Worm (Caenorhabditis elegans) whole organism, late embryonic: Measurements from ENCODE around the gene rrp-8.

ENCODE experiments used
- C38D4.7 ChIP-seq: fragments of 200-800 bp; sonication (Bioruptor generic); optimal IDR thresholded peaks from 2 replicates; lab custom pipeline; 2018; ENCODE audit warnings: mild to moderate bottlenecking, missing genetic modification characterization, moderate library complexity, missing compliant biosample characterization
- F13H6.1 ChIP-seq: sonication (generic microtip); optimal IDR thresholded peaks from 2 replicates; lab custom pipeline; 2016; ENCODE audit warnings: missing genetic modification characterization, missing compliant biosample characterization
- K09A11.1 ChIP-seq: sonication (generic microtip); optimal IDR thresholded peaks from 2 replicates; lab custom pipeline; 2017; ENCODE audit warnings: antibody characterized with exemption, mild to moderate bottlenecking, missing genetic modification characterization, missing compliant biosample characterization; ENCODE audit not compliant: insufficient read depth
- Y22D7AL.16 ChIP-seq: sonication (generic microtip); optimal IDR thresholded peaks from 2 replicates; lab custom pipeline; 2016; ENCODE audit warnings: missing genetic modification characterization, missing compliant biosample characterization
- ahr-1 ChIP-seq: sonication (generic microtip); optimal IDR thresholded peaks from 2 replicates; lab custom pipeline; 2016; ENCODE audit warnings: missing genetic modification characterization, missing compliant biosample characterization
- ceh-14 ChIP-seq: sonication (generic microtip); optimal IDR thresholded peaks from 2 replicates; lab custom pipeline; 2016; ENCODE audit warnings: missing genotype, missing genetic modification characterization, missing compliant biosample characterization
- ceh-22 ChIP-seq: sonication (generic microtip); optimal IDR thresholded peaks from 2 replicates; lab custom pipeline; 2017; ENCODE audit warnings: missing biosample characterization, missing genetic modification characterization
- ceh-30 ChIP-seq: fragments of 150-350 bp; optimal IDR thresholded peaks from 2 replicates; lab custom pipeline; 2014; ENCODE audit warnings: missing biosample characterization, missing genetic modification characterization
- ceh-31 ChIP-seq: sonication (generic microtip); optimal IDR thresholded peaks from 2 replicates; lab custom pipeline; 2016; ENCODE audit warnings: missing genetic modification characterization, missing compliant biosample characterization
- ceh-34 ChIP-seq: sonication (generic microtip); optimal IDR thresholded peaks from 2 replicates; lab custom pipeline; 2016; ENCODE audit warnings: mild to moderate bottlenecking, missing genetic modification characterization, missing compliant biosample characterization
- ceh-45 ChIP-seq: fragments of 200-800 bp; sonication (Bioruptor generic); IDR thresholded peaks from 2 replicates; pipeline ENCODE4 v1.3.6; 2022; ENCODE audit warnings: missing genetic modification reagents, missing genetic modification characterization, missing compliant biosample characterization
- ceh-48 ChIP-seq: sonication (generic microtip); optimal IDR thresholded peaks from 2 replicates; lab custom pipeline; 2016; ENCODE audit warnings: missing genetic modification characterization, inconsistent platforms, missing compliant biosample characterization
- ceh-9 ChIP-seq: sonication (generic microtip); optimal IDR thresholded peaks from 2 replicates; lab custom pipeline; 2016; ENCODE audit warnings: mild to moderate bottlenecking, missing genetic modification characterization, inconsistent platforms, missing compliant biosample characterization
- che-1 ChIP-seq: sonication (generic microtip); optimal IDR thresholded peaks from 2 replicates; lab custom pipeline; 2016; ENCODE audit warnings: mild to moderate bottlenecking, missing genetic modification characterization, missing compliant biosample characterization
- eyg-1 ChIP-seq: sonication (generic microtip); optimal IDR thresholded peaks from 2 replicates; lab custom pipeline; 2016; ENCODE audit warnings: missing genotype, missing genetic modification characterization, missing compliant biosample characterization
- fax-1 ChIP-seq: sonication (generic microtip); optimal IDR thresholded peaks from 2 replicates; lab custom pipeline; 2016; ENCODE audit warnings: missing genotype, missing genetic modification characterization, missing compliant biosample characterization
- fkh-10 ChIP-seq: fragments of 150-350 bp; optimal IDR thresholded peaks from 2 replicates; lab custom pipeline; 2014; ENCODE audit warnings: missing biosample characterization, missing genetic modification reagents, missing genetic modification characterization
- gmeb-2 ChIP-seq: sonication (generic microtip); optimal IDR thresholded peaks from 2 replicates; lab custom pipeline; 2016; ENCODE audit warnings: missing genetic modification characterization, inconsistent platforms, missing compliant biosample characterization
- hlh-6 ChIP-seq: sonication (generic microtip); optimal IDR thresholded peaks from 2 replicates; lab custom pipeline; 2016; ENCODE audit warnings: missing genotype, missing genetic modification characterization, missing compliant biosample characterization
- hlh-8 ChIP-seq: sonication (generic microtip); optimal IDR thresholded peaks from 2 replicates; lab custom pipeline; 2016; ENCODE audit warnings: missing genotype, missing genetic modification characterization, missing compliant biosample characterization
- lin-11 ChIP-seq: fragments of 200-800 bp; sonication (Bioruptor generic); optimal IDR thresholded peaks from 2 replicates; lab custom pipeline; 2018; ENCODE audit warnings: mild to moderate bottlenecking, missing genetic modification characterization, missing compliant biosample characterization
- mec-3 ChIP-seq: sonication (generic microtip); optimal IDR thresholded peaks from 2 replicates; lab custom pipeline; 2016; ENCODE audit warnings: borderline replicate concordance, missing genetic modification characterization, missing compliant biosample characterization
- nfya-1 ChIP-seq: sonication (generic microtip); optimal IDR thresholded peaks from 2 replicates; lab custom pipeline; 2017; ENCODE audit warnings: missing genetic modification characterization, mild to moderate bottlenecking, missing compliant biosample characterization, antibody characterized with exemption, moderate library complexity
- nhr-11 ChIP-seq: fragments of 150-350 bp; optimal IDR thresholded peaks from 2 replicates; lab custom pipeline; 2014; ENCODE audit warnings: missing biosample characterization, missing genetic modification characterization
- pag-3 ChIP-seq: sonication (generic microtip); optimal IDR thresholded peaks from 2 replicates; lab custom pipeline; 2016; ENCODE audit warnings: missing compliant biosample characterization, missing genetic modification characterization, borderline replicate concordance
- pat-9 ChIP-seq: fragments of 200-800 bp; sonication (Bioruptor generic); optimal IDR thresholded peaks from 2 replicates; lab custom pipeline; 2018; ENCODE audit warnings: mild to moderate bottlenecking, missing genetic modification characterization, moderate library complexity, missing compliant biosample characterization
- pha-4 ChIP-seq: fragments of 150-350 bp; optimal IDR thresholded peaks from 2 replicates; lab custom pipeline; 2018; ENCODE audit warnings: missing biosample characterization, missing genetic modification reagents, missing genetic modification characterization
- ref-2 ChIP-seq: sonication (generic microtip); optimal IDR thresholded peaks from 2 replicates; lab custom pipeline; 2016; ENCODE audit warnings: missing genetic modification characterization, missing compliant biosample characterization
- sdc-2 ChIP-seq: sonication (generic microtip); optimal IDR thresholded peaks from 2 replicates; lab custom pipeline; 2016; ENCODE audit warnings: missing genotype, missing genetic modification characterization, missing compliant biosample characterization
- sox-2 ChIP-seq: fragments of 200-800 bp; sonication (Bioruptor generic); IDR thresholded peaks from 2 replicates; pipeline ENCODE4 v1.3.6; 2022; ENCODE audit warnings: missing genetic modification reagents, missing genetic modification characterization, missing compliant biosample characterization
- tbx-7 ChIP-seq: sonication (generic microtip); optimal IDR thresholded peaks from 2 replicates; lab custom pipeline; 2016; ENCODE audit warnings: missing genotype, missing genetic modification characterization, missing compliant biosample characterization
- ttx-3 ChIP-seq: sonication (generic microtip); optimal IDR thresholded peaks from 2 replicates; lab custom pipeline; 2016; ENCODE audit warnings: missing genetic modification reagents, missing genetic modification characterization, missing compliant biosample characterization
- unc-3 ChIP-seq, 2 experiments: fragments of 200-800 bp in 1 of 2; sonication (Bioruptor generic) in 1 of 2; sonication (generic microtip) in 1 of 2; conservative IDR thresholded peaks in 1 of 2; optimal IDR thresholded peaks in 1 of 2; 2 replicates each; pipeline versions ENCODE4 v1.3.6 to Lab custom; 2016 to 2022; ENCODE audit warnings: missing compliant biosample characterization in 2 of 2, missing genetic modification characterization in 2 of 2, missing genetic modification reagents in 1 of 2
- unc-55 ChIP-seq: sonication (generic microtip); optimal IDR thresholded peaks from 2 replicates; lab custom pipeline; 2017; ENCODE audit warnings: missing biosample characterization, missing genetic modification reagents, missing genetic modification characterization
- zip-5 ChIP-seq: sonication (generic microtip); optimal IDR thresholded peaks from 2 replicates; lab custom pipeline; 2016; ENCODE audit warnings: missing genetic modification characterization, missing compliant biosample characterization

Gene rrp-8

ce11 chrIV:375915-376314, 20.4 kb upstream of the rrp-8 start, which contains the start of gene fln-1:
fln-1 (minus strand) TSS chrIV:376015.
- TF ChIP-seq ceh-45 (GFP tag; lab: Robert Waterston, UW) (no peak), gmeb-2 (tag; lab: Kevin White, UChicago) (no peak), nfya-1 (tag; lab: Kevin White, UChicago) (no peak), ceh-14 (tag; lab: Kevin White, UChicago) (no peak), nhr-11 (tag; lab: Kevin White, UChicago) (no peak), fax-1 (no peak), pat-9 (tag; lab: Kevin White, UChicago) (no peak), K09A11.1 (tag; lab: Kevin White, UChicago) (no peak)

- TF ChIP-seq ceh-22 (no peak), Y22D7AL.16 (tag; lab: Kevin White, UChicago) (no peak), ahr-1 (tag; lab: Kevin White, UChicago) (no peak), hlh-8 (tag; lab: Kevin White, UChicago) (no peak), ceh-48 (tag; lab: Kevin White, UChicago) (no peak), pha-4 (tag; lab: Kevin White, UChicago) (no peak), C38D4.7 (no peak), ceh-30 (tag; lab: Kevin White, UChicago) (no peak), ceh-34 (tag; lab: Kevin White, UChicago) (no peak), ceh-45 (GFP tag; lab: Robert Waterston, UW) (no peak), pag-3 (tag; lab: Kevin White, UChicago) (no peak)
These were observed 18.6 kb upstream of the rrp-8 start for ce11 chrIV:377791-378190.

DNA sequence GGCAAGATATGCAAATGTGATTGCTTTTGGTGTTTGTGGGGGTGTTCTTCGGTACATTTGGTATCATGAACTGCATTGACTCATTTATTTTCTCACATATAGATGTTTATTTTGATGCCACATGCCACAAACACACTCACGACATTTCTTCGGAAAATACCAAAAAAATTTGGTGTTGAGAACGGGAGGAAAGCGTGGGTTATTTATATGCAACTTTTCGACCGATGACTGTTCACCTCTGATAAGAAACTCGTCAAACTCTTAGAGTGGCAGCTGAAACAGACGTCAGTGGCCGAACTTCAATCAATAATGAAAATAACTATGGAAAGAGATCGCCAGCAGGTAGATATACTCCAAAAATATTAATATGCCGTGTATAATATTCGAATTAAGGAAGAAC, 18.0 kb upstream of the rrp-8 start:
- TF ChIP-seq ceh-31 (tag; lab: Kevin White, UChicago) (no peak), unc-3 (GFP tag; conservative IDR thresholded peaks at IDR 0.05; lab: Robert Waterston, UW) (no peak), unc-3 (tag; optimal IDR thresholded peaks at IDR 0.05; lab: Kevin White, UChicago) (no peak), unc-55 (GFP tag; lab: Kevin White, UChicago) (no peak), ref-2 (tag; lab: Kevin White, UChicago) (no peak), tbx-7 (no peak), pat-9 (tag; lab: Kevin White, UChicago) (no peak), zip-5 (tag; lab: Kevin White, UChicago) (no peak), nfya-1 (tag; lab: Kevin White, UChicago) (no peak), fkh-10 (GFP tag; lab: Kevin White, UChicago) (no peak), ceh-14 (tag; lab: Kevin White, UChicago) (no peak), lin-11 (tag; lab: Kevin White, UChicago) (no peak), ceh-9 (tag; lab: Kevin White, UChicago) (no peak), eyg-1 (no peak), sox-2 (no peak), ahr-1 (tag; lab: Kevin White, UChicago) (no peak), mec-3 (no peak), F13H6.1 (tag; lab: Kevin White, UChicago) (no peak), ttx-3 (tag; lab: Kevin White, UChicago) (no peak), che-1 (tag; lab: Kevin White, UChicago) (no peak), sdc-2 (tag; lab: Kevin White, UChicago) (no peak)

- TF ChIP-seq unc-55 (GFP tag; lab: Kevin White, UChicago) (peak; percentile 68), tbx-7 (no peak), hlh-6 (no peak), sox-2 (no peak), fkh-10 (GFP tag; lab: Kevin White, UChicago) (no peak)
These were observed 17.5 kb upstream of the rrp-8 start for ce11 chrIV:378838-379237.
